Worm (Caenorhabditis elegans): ENCODE data around the gene mpc-1.

The mpc-1 gene

ce11 chrIII:4404339-4404836 is 8.9 kb upstream of the mpc-1 start, which contains the start of the genes R07E5.17 and snfc-5:
TSS of gene R07E5.17 (minus strand) at chrIII:4404436.
TSS of gene snfc-5 (plus strand) at chrIII:4404786.
- no peak for TF ChIP-seq tab-1 (GFP tag; IDR thresholded peaks at IDR 0.05)
- no peak for TF ChIP-seq cog-1 (tag; optimal IDR thresholded peaks at IDR 0.05)
- TF ChIP-seq flt-1 (GFP tag; IDR thresholded peaks at IDR 0.05), result no peak
- no peak for TF ChIP-seq T22C8.4 (GFP tag; IDR thresholded peaks at IDR 0.05)
- no peak for TF ChIP-seq klf-2 (GFP tag; conservative IDR thresholded peaks at IDR 0.05)
- no peak for TF ChIP-seq med-1 (GFP tag; optimal IDR thresholded peaks at IDR 0.05; ENCODE audit: insufficient read depth)
- TF ChIP-seq ztf-23 (GFP tag; IDR thresholded peaks at IDR 0.05), result no peak
- TF ChIP-seq ref-1 (GFP tag; conservative IDR thresholded peaks at IDR 0.05), result no peak
- no peak for TF ChIP-seq ztf-29 (GFP tag; IDR thresholded peaks at IDR 0.05)

ce11 chrIII:4405986-4406385 is 7.3 kb upstream of the mpc-1 start, which contains the start of gene rnp-4:
TSS of gene rnp-4 (plus strand) at chrIII:4406286.
- TF ChIP-seq ztf-23 (GFP tag; IDR thresholded peaks at IDR 0.05) (no peak), T22C8.4 (GFP tag; IDR thresholded peaks at IDR 0.05) (no peak), ref-1 (GFP tag; conservative IDR thresholded peaks at IDR 0.05) (no peak), cog-1 (tag; optimal IDR thresholded peaks at IDR 0.05) (no peak), ztf-29 (GFP tag; IDR thresholded peaks at IDR 0.05) (no peak), tab-1 (GFP tag; IDR thresholded peaks at IDR 0.05) (no peak), klf-2 (GFP tag; conservative IDR thresholded peaks at IDR 0.05) (no peak), flt-1 (GFP tag; IDR thresholded peaks at IDR 0.05) (no peak), med-1 (GFP tag; optimal IDR thresholded peaks at IDR 0.05; ENCODE audit: insufficient read depth) (no peak)

ce11 chrIII:4407144-4407543 is 6.1 kb upstream of the mpc-1 start, which contains the start of gene prdx-3:
TSS of gene prdx-3 (plus strand) at chrIII:4407444.
- no peak for TF ChIP-seq cog-1 (tag; optimal IDR thresholded peaks at IDR 0.05)
- no peak for TF ChIP-seq T22C8.4 (GFP tag; IDR thresholded peaks at IDR 0.05)

ce11 chrIII:4408251-4408650 is 5.0 kb upstream of the mpc-1 start, which contains the start of gene gpch-1:
TSS of gene gpch-1 (plus strand) at chrIII:4408551.
- TF ChIP-seq ztf-23 (GFP tag; IDR thresholded peaks at IDR 0.05) (no peak), tab-1 (GFP tag; IDR thresholded peaks at IDR 0.05) (no peak), ztf-29 (GFP tag; IDR thresholded peaks at IDR 0.05) (no peak), T22C8.4 (GFP tag; IDR thresholded peaks at IDR 0.05) (no peak), med-1 (GFP tag; optimal IDR thresholded peaks at IDR 0.05; ENCODE audit: insufficient read depth) (no peak), cog-1 (tag; optimal IDR thresholded peaks at IDR 0.05) (no peak), flt-1 (GFP tag; IDR thresholded peaks at IDR 0.05) (no peak), klf-2 (GFP tag; conservative IDR thresholded peaks at IDR 0.05) (no peak), ref-1 (GFP tag; conservative IDR thresholded peaks at IDR 0.05) (no peak)

ce11 chrIII:4412108-4413009 is 898 bp upstream of the mpc-1 start:
- TF ChIP-seq flt-1 (GFP tag; IDR thresholded peaks at IDR 0.05) (no peak), ztf-23 (GFP tag; IDR thresholded peaks at IDR 0.05) (no peak), klf-2 (GFP tag; conservative IDR thresholded peaks at IDR 0.05) (no peak), tab-1 (GFP tag; IDR thresholded peaks at IDR 0.05) (no peak), T22C8.4 (GFP tag; IDR thresholded peaks at IDR 0.05) (no peak), cog-1 (tag; optimal IDR thresholded peaks at IDR 0.05) (no peak), ztf-29 (GFP tag; IDR thresholded peaks at IDR 0.05) (no peak), ref-1 (GFP tag; conservative IDR thresholded peaks at IDR 0.05) (no peak), med-1 (GFP tag; optimal IDR thresholded peaks at IDR 0.05; ENCODE audit: insufficient read depth) (no peak)

- TF ChIP-seq klf-2 (GFP tag; conservative IDR thresholded peaks at IDR 0.05), result peak; percentile 68
- TF ChIP-seq ztf-23 (GFP tag; IDR thresholded peaks at IDR 0.05), result peak; percentile 77
- TF ChIP-seq T22C8.4 (GFP tag; IDR thresholded peaks at IDR 0.05), result peak; percentile 64
- TF ChIP-seq tab-1 (GFP tag; IDR thresholded peaks at IDR 0.05), result peak; percentile 80
- peak; percentile 64 for TF ChIP-seq ref-1 (GFP tag; conservative IDR thresholded peaks at IDR 0.05)
- peak; percentile 84 for TF ChIP-seq flt-1 (GFP tag; IDR thresholded peaks at IDR 0.05)
These were observed 784 bp downstream of the mpc-1 start for ce11 chrIII:4414041-4414440.

- TF ChIP-seq ztf-23 (GFP tag; IDR thresholded peaks at IDR 0.05) (no peak), ztf-29 (GFP tag; IDR thresholded peaks at IDR 0.05) (no peak), klf-2 (GFP tag; conservative IDR thresholded peaks at IDR 0.05) (no peak), cog-1 (tag; optimal IDR thresholded peaks at IDR 0.05) (no peak), ref-1 (GFP tag; conservative IDR thresholded peaks at IDR 0.05) (no peak), tab-1 (GFP tag; IDR thresholded peaks at IDR 0.05) (no peak), flt-1 (GFP tag; IDR thresholded peaks at IDR 0.05) (no peak), med-1 (GFP tag; optimal IDR thresholded peaks at IDR 0.05; ENCODE audit: insufficient read depth) (no peak), T22C8.4 (GFP tag; IDR thresholded peaks at IDR 0.05) (no peak)
These were observed 1.9 kb downstream of the mpc-1 start, which contains the start of gene R07E5.11 for ce11 chrIII:4415135-4415534. TSS of gene R07E5.11 (minus strand) at chrIII:4415235.

- TF ChIP-seq klf-2 (GFP tag; conservative IDR thresholded peaks at IDR 0.05) (no peak), ref-1 (GFP tag; conservative IDR thresholded peaks at IDR 0.05) (no peak), T22C8.4 (GFP tag; IDR thresholded peaks at IDR 0.05) (no peak), med-1 (GFP tag; optimal IDR thresholded peaks at IDR 0.05; ENCODE audit: insufficient read depth) (no peak), ztf-23 (GFP tag; IDR thresholded peaks at IDR 0.05) (no peak), ztf-29 (GFP tag; IDR thresholded peaks at IDR 0.05) (no peak), flt-1 (GFP tag; IDR thresholded peaks at IDR 0.05) (no peak), cog-1 (tag; optimal IDR thresholded peaks at IDR 0.05) (no peak)
These were observed 4.7 kb downstream of the mpc-1 start, which contains the start of the genes R07E5.19 and pdcd-2 for ce11 chrIII:4417956-4418355. TSS of gene R07E5.19 (minus strand) at chrIII:4418056. TSS of gene pdcd-2 (minus strand) at chrIII:4418057.
